Fruit fly (Drosophila melanogaster): ENCODE data around the gene Ankrd49.

DNA sequence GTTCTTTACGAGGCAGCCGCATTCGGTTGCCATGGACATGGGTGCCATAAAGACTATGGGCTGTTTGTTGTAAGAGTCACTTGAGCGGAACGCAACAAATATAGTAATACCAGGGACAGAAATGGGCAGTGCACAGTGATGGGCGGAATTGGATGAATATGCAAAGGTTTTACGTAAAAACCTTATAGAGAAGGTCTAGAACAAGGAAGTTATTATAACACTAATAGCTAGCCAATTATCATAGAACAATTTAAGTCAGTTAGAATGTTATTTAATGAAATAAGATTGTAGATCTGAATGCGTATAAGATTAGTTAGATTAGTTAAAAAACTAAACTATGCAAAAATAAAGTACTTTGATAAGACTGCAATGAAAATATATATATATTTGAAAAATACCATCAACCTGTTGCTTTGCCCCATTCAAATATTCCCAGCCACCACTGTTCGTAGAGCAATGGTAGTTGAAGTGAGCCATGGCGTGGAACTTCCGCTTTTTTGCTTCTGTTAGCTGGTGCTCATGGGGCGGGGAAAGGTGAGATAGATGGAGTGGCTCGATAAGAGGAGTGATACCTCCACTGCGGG, 45.7 kb upstream of the Ankrd49 start:
- no peak for TF ChIP-seq usp (GFP tag; optimal IDR thresholded peaks at IDR 0.05)
- no peak for TF ChIP-seq jim (GFP tag; optimal IDR thresholded peaks at IDR 0.05)
- no peak for TF ChIP-seq h (GFP tag; optimal IDR thresholded peaks at IDR 0.05)
